Fruit fly (Drosophila melanogaster) whole organism, embryonic: ENCODE measurements around the gene slf.
A peak's percentile ranks its signal among the peaks of the same experiment; 100 is the strongest.

Experiments used
- Adf1 ChIP-seq: fragments of 200-800 bp; sonication (Bioruptor generic); IDR thresholded peaks from 2 replicates; pipeline ENCODE4 v1.3.6; 2022; ENCODE audit warnings: missing biosample characterization, missing genetic modification characterization
- Antp ChIP-seq: fragments of 200-800 bp; sonication (Bioruptor generic); optimal IDR thresholded peaks from 3 replicates; lab custom pipeline; 2016; ENCODE audit warnings: missing biosample characterization, missing genetic modification characterization
- Awh ChIP-seq: fragments of 200-800 bp; sonication (Bioruptor generic); IDR thresholded peaks from 2 replicates; pipeline ENCODE4, ENCODE4 v1.3.6; 2022; ENCODE audit warnings: missing biosample characterization, missing genetic modification characterization
- BEAF-32 ChIP-seq: fragments of 200-800 bp; sonication (Bioruptor generic); optimal IDR thresholded peaks from 3 replicates; lab custom pipeline; 2017; ENCODE audit warnings: missing biosample characterization, missing genetic modification characterization, mild to moderate bottlenecking, moderate library complexity, missing genetic modification reagents
- Bgb ChIP-seq: fragments of 200-800 bp; sonication (Bioruptor generic); IDR thresholded peaks from 2 replicates; pipeline ENCODE4 v1.3.6; 2022; ENCODE audit warnings: missing biosample characterization, missing genetic modification characterization; ENCODE audit not compliant: partially characterized antibody
- BtbVII ChIP-seq: fragments of 200-800 bp; sonication (Bioruptor generic); optimal IDR thresholded peaks from 3 replicates; lab custom pipeline; 2017; ENCODE audit warnings: missing biosample characterization, mild to moderate bottlenecking, missing genetic modification characterization
- CG10274 ChIP-seq: fragments of 200-800 bp; sonication (Bioruptor generic); optimal IDR thresholded peaks from 3 replicates; lab custom pipeline; 2017; ENCODE audit warnings: missing biosample characterization, mild to moderate bottlenecking, missing genetic modification characterization
- CG10654 ChIP-seq: fragments of 200-800 bp; sonication (Bioruptor generic); optimal IDR thresholded peaks from 2 replicates; lab custom pipeline; 2016; ENCODE audit warnings: missing biosample characterization, missing genetic modification characterization
- CG12104 ChIP-seq: fragments of 200-800 bp; sonication (Bioruptor generic); optimal IDR thresholded peaks from 3 replicates; lab custom pipeline; 2016; ENCODE audit warnings: missing biosample characterization, missing genetic modification characterization
- CG12299 ChIP-seq: fragments of 200-800 bp; sonication (Bioruptor generic); optimal IDR thresholded peaks from 2 replicates; lab custom pipeline; 2018; ENCODE audit warnings: missing biosample characterization, mild to moderate bottlenecking, missing genetic modification characterization
- CG14667 ChIP-seq: fragments of 200-800 bp; sonication (Bioruptor generic); IDR thresholded peaks from 2 replicates; pipeline ENCODE4 v1.3.6; 2022; ENCODE audit warnings: missing biosample characterization, missing genetic modification characterization
- CG16813 ChIP-seq: fragments of 200-800 bp; sonication (Bioruptor generic); IDR thresholded peaks from 3 replicates; pipeline ENCODE4 v1.3.6; 2022; ENCODE audit warnings: missing biosample characterization, missing genetic modification characterization; ENCODE audit not compliant: partially characterized antibody
- CG16815 ChIP-seq: fragments of 200-800 bp; sonication (Bioruptor generic); optimal IDR thresholded peaks from 3 replicates; lab custom pipeline; 2017; ENCODE audit warnings: missing biosample characterization, mild to moderate bottlenecking, missing genetic modification characterization
- CG17359 ChIP-seq: fragments of 200-800 bp; sonication (Bioruptor generic); optimal IDR thresholded peaks from 3 replicates; lab custom pipeline; 2018; ENCODE audit warnings: missing biosample characterization, mild to moderate bottlenecking, missing genetic modification characterization, moderate library complexity
- CG18476 ChIP-seq: fragments of 200-800 bp; sonication (Bioruptor generic); optimal IDR thresholded peaks from 2 replicates; lab custom pipeline; 2016; ENCODE audit warnings: missing biosample characterization, mild to moderate bottlenecking, missing genetic modification characterization
- CG2875 ChIP-seq: fragments of 200-800 bp; sonication (Bioruptor generic); optimal IDR thresholded peaks from 2 replicates; lab custom pipeline; 2017; ENCODE audit warnings: missing biosample characterization, mild to moderate bottlenecking, missing genetic modification characterization, missing genetic modification reagents
- CG34376 ChIP-seq: fragments of 200-800 bp; sonication (Bioruptor generic); optimal IDR thresholded peaks from 2 replicates; lab custom pipeline; 2018; ENCODE audit warnings: missing biosample characterization, mild to moderate bottlenecking, missing genetic modification characterization
- CG4820 ChIP-seq: fragments of 200-800 bp; sonication (Bioruptor generic); optimal IDR thresholded peaks from 3 replicates; lab custom pipeline; 2016; ENCODE audit warnings: missing biosample characterization, missing genetic modification characterization
- CG7372 ChIP-seq: fragments of 200-800 bp; sonication (Bioruptor generic); IDR thresholded peaks from 2 replicates; pipeline ENCODE4 v1.3.6; 2022; ENCODE audit warnings: missing biosample characterization, missing genetic modification characterization
- CG8290 ChIP-seq, 3 experiments: fragments of 200-800 bp; sonication (Bioruptor generic); optimal IDR thresholded peaks; 2 replicates each; lab custom pipeline; 2016 to 2019; ENCODE audit warnings: missing biosample characterization in 3 of 3, missing genetic modification characterization in 3 of 3, mild to moderate bottlenecking in 2 of 3, moderate library complexity in 1 of 3
- CG9932 ChIP-seq: fragments of 200-800 bp; sonication (Bioruptor generic); IDR thresholded peaks from 2 replicates; pipeline ENCODE4 v1.3.6; 2022; ENCODE audit warnings: missing biosample characterization, missing genetic modification characterization
- Dbx ChIP-seq: fragments of 200-800 bp; sonication (Bioruptor generic); IDR thresholded peaks from 3 replicates; pipeline ENCODE4 v1.3.6; 2022; ENCODE audit warnings: missing biosample characterization, missing genetic modification characterization
- Dll ChIP-seq: fragments of 200-800 bp; sonication (Bioruptor generic); IDR thresholded peaks from 4 replicates; pipeline ENCODE4 v1.3.6; 2022; ENCODE audit warnings: missing biosample characterization, missing genetic modification characterization; ENCODE audit not compliant: partially characterized antibody
- Doc3 ChIP-seq: fragments of 200-800 bp; sonication (Bioruptor generic); IDR thresholded peaks from 3 replicates; pipeline ENCODE4 v1.3.6; 2022; ENCODE audit warnings: missing biosample characterization, missing genetic modification characterization; ENCODE audit not compliant: partially characterized antibody
- Dref ChIP-seq: fragments of 200-800 bp; sonication (Bioruptor generic); IDR thresholded peaks from 2 replicates; pipeline ENCODE4 v1.3.6; 2022; ENCODE audit warnings: missing biosample characterization, missing genetic modification characterization
- Ets97D ChIP-seq: fragments of 200-800 bp; sonication (Bioruptor generic); optimal IDR thresholded peaks from 3 replicates; lab custom pipeline; 2016; ENCODE audit warnings: missing biosample characterization, missing genetic modification characterization
- HmgD ChIP-seq: fragments of 200-800 bp; sonication (Bioruptor generic); optimal IDR thresholded peaks from 3 replicates; lab custom pipeline; 2016; ENCODE audit warnings: missing biosample characterization, missing genetic modification characterization
- HmgZ ChIP-seq: fragments of 200-800 bp; sonication (Bioruptor generic); optimal IDR thresholded peaks from 2 replicates; lab custom pipeline; 2018; ENCODE audit warnings: missing biosample characterization, mild to moderate bottlenecking, missing genetic modification characterization
- Hr78 ChIP-seq, 2 experiments: fragments of 200-800 bp in 1 of 2; fragments of >200 bp in 1 of 2; sonication (Bioruptor generic) in 1 of 2; optimal IDR thresholded peaks; 2 replicates each; lab custom pipeline; 2017 to 2019; ENCODE audit warnings: missing biosample characterization in 2 of 2, missing genetic modification characterization in 2 of 2, mild to moderate bottlenecking in 1 of 2, moderate library complexity in 1 of 2
- Lhr ChIP-seq: fragments of 200-800 bp; sonication (Bioruptor generic); optimal IDR thresholded peaks from 3 replicates; lab custom pipeline; 2017; ENCODE audit warnings: mild to moderate bottlenecking, missing biosample characterization, missing genetic modification reagents, missing genetic modification characterization
- Max ChIP-seq: fragments of 200-800 bp; sonication (Bioruptor generic); optimal IDR thresholded peaks from 2 replicates; lab custom pipeline; 2016; ENCODE audit warnings: missing biosample characterization, mild to moderate bottlenecking, missing genetic modification characterization
- Rfx ChIP-seq: fragments of 200-800 bp; sonication (Bioruptor generic); IDR thresholded peaks from 2 replicates; pipeline ENCODE4 v1.3.6; 2022; ENCODE audit warnings: missing biosample characterization, missing genetic modification characterization
- Scr ChIP-seq: fragments of 200-800 bp; sonication (Bioruptor generic); IDR thresholded peaks from 2 replicates; pipeline ENCODE4 v1.3.6; 2022; ENCODE audit warnings: missing biosample characterization, missing genetic modification characterization; ENCODE audit not compliant: partially characterized antibody
- Trl ChIP-seq, 3 experiments: fragments of >200 bp in 2 of 3; fragments of 200-800 bp in 1 of 3; sonication (Bioruptor generic) in 1 of 3; optimal IDR thresholded peaks; 2 replicates in 1 of 3; 3 replicates in 2 of 3; lab custom pipeline; 2016 to 2017; ENCODE audit warnings: missing biosample characterization in 1 of 3, missing genetic modification characterization in 1 of 3
- exex ChIP-seq: fragments of 200-800 bp; sonication (Bioruptor generic); optimal IDR thresholded peaks from 4 replicates; lab custom pipeline; 2018; ENCODE audit warnings: missing biosample characterization, mild to moderate bottlenecking, missing genetic modification characterization, moderate library complexity
- gce ChIP-seq: fragments of 200-800 bp; sonication (Bioruptor generic); IDR thresholded peaks from 3 replicates; pipeline ENCODE4 v1.3.6; 2022; ENCODE audit warnings: missing biosample characterization, missing genetic modification characterization
- her ChIP-seq: fragments of 200-800 bp; sonication (Bioruptor generic); optimal IDR thresholded peaks from 2 replicates; lab custom pipeline; 2016; ENCODE audit warnings: missing biosample characterization, missing genetic modification characterization
- lola ChIP-seq, 3 experiments: fragments of >200 bp in 2 of 3; fragments of 200-800 bp in 1 of 3; sonication (Bioruptor generic) in 1 of 3; optimal IDR thresholded peaks; 2 replicates each; lab custom pipeline; 2017 to 2019; ENCODE audit warnings: missing biosample characterization in 3 of 3, missing genetic modification characterization in 3 of 3, mild to moderate bottlenecking in 1 of 3, moderate library complexity in 1 of 3
- nau ChIP-seq: fragments of 200-800 bp; sonication (Bioruptor generic); optimal IDR thresholded peaks from 3 replicates; lab custom pipeline; 2017; ENCODE audit warnings: missing biosample characterization, mild to moderate bottlenecking, missing genetic modification characterization, missing genetic modification reagents
- nerfin-1 ChIP-seq: fragments of 200-800 bp; sonication (Bioruptor generic); optimal IDR thresholded peaks from 3 replicates; lab custom pipeline; 2019; ENCODE audit warnings: missing biosample characterization, mild to moderate bottlenecking, missing genetic modification characterization, moderate library complexity
- pan ChIP-seq, 4 experiments: fragments of >200 bp in 3 of 4; fragments of 200-800 bp in 1 of 4; sonication (Bioruptor generic) in 1 of 4; optimal IDR thresholded peaks in 3 of 4; IDR thresholded peaks in 1 of 4; 2 replicates each; pipeline versions ENCODE4 v1.3.6 to Lab custom; 2017 to 2022; ENCODE audit warnings: missing biosample characterization in 2 of 4, missing genetic modification characterization in 2 of 4, mixed read lengths in 1 of 4
- pb ChIP-seq: fragments of 200-800 bp; sonication (Bioruptor generic); optimal IDR thresholded peaks from 3 replicates; lab custom pipeline; 2016; ENCODE audit warnings: missing biosample characterization, missing genetic modification characterization
- psq ChIP-seq: fragments of 200-800 bp; sonication (Bioruptor generic); optimal IDR thresholded peaks from 2 replicates; lab custom pipeline; 2017; ENCODE audit warnings: missing biosample characterization, missing genetic modification characterization
- seq ChIP-seq: fragments of 200-800 bp; sonication (Bioruptor generic); IDR thresholded peaks from 2 replicates; pipeline ENCODE4 v1.3.6; 2022; ENCODE audit warnings: missing biosample characterization, missing genetic modification characterization
- sna ChIP-seq: fragments of 200-800 bp; sonication (Bioruptor generic); IDR thresholded peaks from 2 replicates; pipeline ENCODE4 v1.3.6; 2022; ENCODE audit warnings: missing biosample characterization, missing genetic modification characterization; ENCODE audit not compliant: partially characterized antibody
- usp ChIP-seq: fragments of >200 bp; optimal IDR thresholded peaks from 2 replicates; lab custom pipeline; 2017; ENCODE audit warnings: missing biosample characterization, missing genetic modification characterization
- vnd ChIP-seq: fragments of 200-800 bp; sonication (Bioruptor generic); IDR thresholded peaks from 3 replicates; pipeline ENCODE4 v1.3.6; 2022; ENCODE audit warnings: missing biosample characterization, missing genetic modification characterization; ENCODE audit not compliant: partially characterized antibody

The slf gene

dm6 chr2L:4811491-4812058, 9.9 kb upstream of the slf start (continued):
- TF ChIP-seq CG12104 (GFP tag; lab: Kevin White, UChicago) (no peak), Awh (GFP tag; lab: Robert Waterston, UW) (0 out of 2 replicates have a peak, but pooled peaks have one; percentile 15), HmgD (peak; percentile 93), BEAF-32 (GFP tag; lab: Kevin White, UChicago) (peak; percentile 71), sna (GFP tag; lab: Robert Waterston, UW) (peak; percentile 84), CG16813 (peak; percentile 70), Max (GFP tag; lab: Kevin White, UChicago) (no peak), pb (GFP tag; lab: Kevin White, UChicago) (no peak), Ets97D (GFP tag; lab: Kevin White, UChicago) (no peak), CG2875 (GFP tag; lab: Kevin White, UChicago) (no peak), Dbx (GFP tag; lab: Robert Waterston, UW) (peak; percentile 43; the same call in 1 of the 3 replicates), Dref (peak; percentile 44), Rfx (GFP tag; lab: Robert Waterston, UW) (peak; percentile 4), CG16815 (no peak), Bgb (GFP tag; lab: Robert Waterston, UW) (peak; percentile 76), Antp (GFP tag; lab: Kevin White, UChicago) (no peak), psq (no peak), nerfin-1 (peak; percentile 12), BtbVII (peak; percentile 36), CG12299 (peak; percentile 4), nau (GFP tag; lab: Kevin White, UChicago) (peak; percentile 25), her (peak; percentile 50), CG9932 (peak; percentile 55), gce (GFP tag; lab: Robert Waterston, UW) (no peak; the same call in 2 of the 3 replicates), CG10274 (no peak), vnd (GFP tag; lab: Robert Waterston, UW) (peak; percentile 65), CG4820 (GFP tag; lab: Kevin White, UChicago) (no peak), HmgZ (tag; lab: Kevin White, UChicago) (peak; percentile 75), exex (tag; lab: Kevin White, UChicago) (peak; percentile 48), pan (optimal IDR thresholded peaks at IDR 0.05; lab: Kevin White, UChicago) (no peak), pan (GFP tag; optimal IDR thresholded peaks at IDR 0.05 in 1 of 2, IDR thresholded peaks at IDR 0.05 in 1 of 2) (peak in 1 of 2 experiments; percentile 33), seq (no peak), CG34376 (GFP tag; lab: Kevin White, UChicago) (peak; percentile 95), CG14667 (GFP tag; lab: Robert Waterston, UW) (no peak), Doc3 (GFP tag; lab: Robert Waterston, UW) (peak; percentile 73; the same call in 2 of the 3 replicates), CG18476 (GFP tag; lab: Kevin White, UChicago) (no peak), CG17359 (tag; lab: Kevin White, UChicago) (peak; percentile 26), Adf1 (GFP tag; lab: Robert Waterston, UW) (peak; percentile 74), Dll (GFP tag; lab: Robert Waterston, UW) (peak; percentile 75; the same call in 3 of the 4 replicates), lola (GFP tag; optimal IDR thresholded peaks at IDR 0.05; lab: Kevin White, UChicago) (peak in 1 of 3 experiments; percentile 90), Trl (optimal IDR thresholded peaks at IDR 0.05; lab: Kevin White, UChicago) (no peak), Trl (GFP tag; optimal IDR thresholded peaks at IDR 0.05; lab: Kevin White, UChicago) (no peak), Scr (GFP tag; lab: Robert Waterston, UW) (peak; percentile 72), Lhr (GFP tag; lab: Kevin White, UChicago) (peak; percentile 97), CG7372 (GFP tag; lab: Robert Waterston, UW) (no peak), CG10654 (GFP tag; lab: Kevin White, UChicago) (no peak), CG8290 (GFP tag; optimal IDR thresholded peaks at IDR 0.05; lab: Kevin White, UChicago) (no peak), CG8290 (tag; optimal IDR thresholded peaks at IDR 0.05; lab: Kevin White, UChicago) (peak in 1 of 2 experiments; percentile 77), Hr78 (GFP tag; optimal IDR thresholded peaks at IDR 0.05; lab: Kevin White, UChicago) (peak in 1 of 2 experiments; percentile 52), usp (GFP tag; lab: Kevin White, UChicago) (no peak)
